Worm (Caenorhabditis elegans): ENCODE results near the gene srbc-42.

ce11 chrV:2235848-2236247 is 44.8 kb upstream of the srbc-42 start, which contains the start of gene cyp-33C4:
- TF ChIP-seq dao-5 (tag; optimal IDR thresholded peaks at IDR 0.05) (no peak), W03F9.2 (tag; optimal IDR thresholded peaks at IDR 0.05) (no peak)
